Fruit fly (Drosophila melanogaster) whole organism, pupa: ENCODE measurements around the gene Pep.

Experiments
- CG10348 ChIP-seq: fragments of 200-800 bp; sonication (Bioruptor generic); IDR thresholded peaks from 2 replicates; pipeline ENCODE4 v1.3.6; 2022; ENCODE audit warnings: missing biosample characterization, missing genetic modification characterization
- CG12605 ChIP-seq: fragments of 200-800 bp; sonication (Bioruptor generic); IDR thresholded peaks from 2 replicates; pipeline ENCODE4 v1.3.6; 2022; ENCODE audit warnings: missing biosample characterization, missing genetic modification characterization
- CG14655 ChIP-seq: fragments of 200-800 bp; sonication (Bioruptor generic); optimal IDR thresholded peaks from 3 replicates; lab custom pipeline; 2017; ENCODE audit warnings: mild to moderate bottlenecking, missing biosample characterization, missing genetic modification reagents, missing genetic modification characterization
- CG32121 ChIP-seq: fragments of 200-800 bp; sonication (Bioruptor generic); IDR thresholded peaks from 2 replicates; pipeline ENCODE4 v1.3.6; 2022; ENCODE audit warnings: missing biosample characterization, missing genetic modification characterization
- CG9948 ChIP-seq: fragments of 200-800 bp; sonication (Bioruptor generic); optimal IDR thresholded peaks from 2 replicates; lab custom pipeline; 2018; ENCODE audit warnings: missing biosample characterization, mild to moderate bottlenecking, missing genetic modification characterization, moderate library complexity
- Ets98B ChIP-seq: fragments of 200-800 bp; sonication (Bioruptor generic); IDR thresholded peaks from 2 replicates; pipeline ENCODE4 v1.3.6; 2022; ENCODE audit warnings: missing biosample characterization, missing genetic modification characterization
- Pif1A ChIP-seq: fragments of 200-800 bp; sonication (Bioruptor generic); optimal IDR thresholded peaks from 3 replicates; lab custom pipeline; 2016; ENCODE audit warnings: missing biosample characterization, missing genetic modification characterization
- fd96Ca ChIP-seq: fragments of 200-800 bp; sonication (Bioruptor generic); IDR thresholded peaks from 3 replicates; pipeline ENCODE4 v1.3.6; 2022; ENCODE audit warnings: missing biosample characterization, missing genetic modification characterization
- gl ChIP-seq: fragments of 200-800 bp; sonication (Bioruptor generic); optimal IDR thresholded peaks from 2 replicates; lab custom pipeline; 2018; ENCODE audit warnings: missing biosample characterization, mild to moderate bottlenecking, missing genetic modification characterization

dm6 chr3L:17593174-17593573 is 51.7 kb downstream of the Pep start:
- TF ChIP-seq CG12605 (GFP tag; lab: Robert Waterston, UW) (no peak), fd96Ca (GFP tag; lab: Robert Waterston, UW) (peak; percentile 52; the same call in 1 of the 3 replicates), gl (tag; lab: Kevin White, UChicago) (no peak), CG14655 (GFP tag; lab: Kevin White, UChicago) (no peak), Ets98B (GFP tag; lab: Robert Waterston, UW) (peak; percentile 27; the same call in 1 of the 2 replicates), CG10348 (GFP tag; lab: Robert Waterston, UW) (no peak), CG9948 (tag; lab: Kevin White, UChicago) (no peak), CG32121 (GFP tag; lab: Robert Waterston, UW) (peak; percentile 65), Pif1A (GFP tag; lab: Kevin White, UChicago) (no peak)
